Fruit fly (Drosophila melanogaster): Measurements from ENCODE around the gene Sirup.

Sirup gene

DNA sequence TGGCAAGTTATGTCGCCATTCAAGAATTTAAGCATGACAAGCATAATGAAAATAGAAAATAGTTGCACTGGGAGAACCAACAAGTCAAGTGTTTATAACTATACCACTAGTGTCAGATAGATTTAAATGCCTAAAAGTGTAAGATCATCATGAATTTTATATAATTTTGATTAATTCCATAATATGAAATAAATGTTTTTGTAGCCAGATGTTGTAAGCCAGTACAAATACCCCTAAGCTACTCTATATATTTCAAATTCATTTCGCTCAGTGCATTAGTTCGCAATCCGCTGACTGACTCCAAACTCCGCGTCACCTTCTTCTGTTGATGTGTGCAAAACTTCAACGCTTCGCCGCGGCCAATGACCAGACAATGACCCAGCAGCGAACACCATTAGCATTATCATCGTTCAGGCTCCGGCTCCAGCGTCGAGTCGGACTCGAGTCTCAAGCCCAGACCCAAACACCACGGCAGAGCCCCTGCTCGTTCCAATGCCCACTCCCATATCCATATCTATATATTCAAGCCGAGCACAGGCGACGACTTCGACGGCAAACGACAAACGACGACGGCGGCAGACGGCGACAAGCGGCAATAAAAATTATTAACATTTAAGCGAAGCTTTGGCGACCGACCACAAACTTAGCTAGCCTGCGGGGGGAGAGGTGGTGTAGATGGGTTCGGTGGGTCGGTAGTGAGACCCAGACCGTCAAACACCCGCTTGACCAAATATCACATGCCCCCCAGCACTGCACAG is 42.2 kb upstream of the Sirup start:
- TF ChIP-seq tj (GFP tag; optimal IDR thresholded peaks at IDR 0.05) (no peak), CG12768 (GFP tag; optimal IDR thresholded peaks at IDR 0.05) (peak; percentile 1)

- TF ChIP-seq toe (GFP tag; optimal IDR thresholded peaks at IDR 0.05): no peak
- TF ChIP-seq CG1620 (GFP tag; optimal IDR thresholded peaks at IDR 0.05): no peak
- no peak for TF ChIP-seq CG12768 (GFP tag; optimal IDR thresholded peaks at IDR 0.05)
- TF ChIP-seq CG14711 (tag; optimal IDR thresholded peaks at IDR 0.05): no peak
- TF ChIP-seq CG33017 (tag; optimal IDR thresholded peaks at IDR 0.05): no peak
- TF ChIP-seq CG11617 (GFP tag; optimal IDR thresholded peaks at IDR 0.05): no peak
- no peak for TF ChIP-seq Mnt (GFP tag; optimal IDR thresholded peaks at IDR 0.05)
- TF ChIP-seq ovo (GFP tag; optimal IDR thresholded peaks at IDR 0.05): no peak
- no peak for TF ChIP-seq bab1 (GFP tag; optimal IDR thresholded peaks at IDR 0.05)
- TF ChIP-seq Hr96 (GFP tag; optimal IDR thresholded peaks at IDR 0.05): no peak
- no peak for TF ChIP-seq cnc (optimal IDR thresholded peaks at IDR 0.05)
- TF ChIP-seq CG7045 (GFP tag; optimal IDR thresholded peaks at IDR 0.05): no peak
- no peak for TF ChIP-seq pad (GFP tag; optimal IDR thresholded peaks at IDR 0.05)
- TF ChIP-seq Crg-1 (GFP tag; optimal IDR thresholded peaks at IDR 0.05): no peak
- no peak for TF ChIP-seq cic (GFP tag; optimal IDR thresholded peaks at IDR 0.05)
These were observed 41.4 kb upstream of the Sirup start for dm6 chr2L:7957068-7957868.

- TF ChIP-seq CG7045 (GFP tag; optimal IDR thresholded peaks at IDR 0.05) (peak; percentile 85), cic (GFP tag; optimal IDR thresholded peaks at IDR 0.05) (peak; percentile 97), CG33017 (tag; optimal IDR thresholded peaks at IDR 0.05) (peak; percentile 84), CG7101 (tag; optimal IDR thresholded peaks at IDR 0.05) (peak; percentile 89), Crg-1 (GFP tag; optimal IDR thresholded peaks at IDR 0.05) (peak; percentile 90), pad (GFP tag; optimal IDR thresholded peaks at IDR 0.05) (peak; percentile 79), Hr96 (GFP tag; optimal IDR thresholded peaks at IDR 0.05) (no peak), Mnt (GFP tag; optimal IDR thresholded peaks at IDR 0.05) (peak; percentile 75), CG1620 (GFP tag; optimal IDR thresholded peaks at IDR 0.05) (peak; percentile 34), CG14711 (tag; optimal IDR thresholded peaks at IDR 0.05) (peak; percentile 75), cnc (optimal IDR thresholded peaks at IDR 0.05) (no peak), toe (GFP tag; optimal IDR thresholded peaks at IDR 0.05) (peak; percentile 5), ovo (GFP tag; optimal IDR thresholded peaks at IDR 0.05) (peak; percentile 94), CG5204 (GFP tag; optimal IDR thresholded peaks at IDR 0.05) (peak; percentile 61), Clk (GFP tag; optimal IDR thresholded peaks at IDR 0.05) (peak; percentile 49), CG12768 (GFP tag; optimal IDR thresholded peaks at IDR 0.05) (peak; percentile 94), tj (GFP tag; optimal IDR thresholded peaks at IDR 0.05) (peak; percentile 72), bab1 (GFP tag; optimal IDR thresholded peaks at IDR 0.05) (no peak), kay (GFP tag; ENCODE audit: borderline replicate concordance) (peak; percentile 98), CG11617 (GFP tag; optimal IDR thresholded peaks at IDR 0.05) (peak; percentile 83)
These were observed 37.8 kb upstream of the Sirup start for dm6 chr2L:7960581-7961530.

DNA sequence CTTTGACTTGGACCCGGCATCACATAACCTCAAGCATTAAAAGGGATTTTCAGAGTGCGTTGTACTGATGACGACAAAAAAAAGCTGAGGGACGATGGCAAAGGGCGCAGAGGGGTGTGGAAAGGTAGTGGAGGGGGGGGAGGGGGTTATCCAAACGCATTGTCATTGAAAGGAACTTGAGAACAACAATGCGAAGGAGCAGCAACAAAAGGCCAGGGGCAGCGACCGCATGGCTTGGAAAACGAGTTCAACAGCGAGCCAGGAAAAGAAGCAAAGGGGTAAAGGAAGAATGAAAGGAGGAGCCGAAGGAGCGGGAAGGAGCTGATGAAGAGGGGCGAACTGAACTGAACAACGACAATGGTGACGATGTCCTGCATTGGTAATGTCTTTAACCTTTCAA is 36.4 kb upstream of the Sirup start:
- TF ChIP-seq tj (GFP tag; optimal IDR thresholded peaks at IDR 0.05): no peak
- TF ChIP-seq toe (GFP tag; optimal IDR thresholded peaks at IDR 0.05): no peak
- TF ChIP-seq CG7101 (tag; optimal IDR thresholded peaks at IDR 0.05): no peak

dm6 chr2L:7962881-7963280 is 35.8 kb upstream of the Sirup start:
- no peak for TF ChIP-seq cnc (optimal IDR thresholded peaks at IDR 0.05)
- TF ChIP-seq Crg-1 (GFP tag; optimal IDR thresholded peaks at IDR 0.05): no peak
- TF ChIP-seq kay (GFP tag; ENCODE audit: borderline replicate concordance): no peak
- TF ChIP-seq toe (GFP tag; optimal IDR thresholded peaks at IDR 0.05): no peak
- TF ChIP-seq Hr96 (GFP tag; optimal IDR thresholded peaks at IDR 0.05): no peak
- no peak for TF ChIP-seq CG7101 (tag; optimal IDR thresholded peaks at IDR 0.05)

DNA sequence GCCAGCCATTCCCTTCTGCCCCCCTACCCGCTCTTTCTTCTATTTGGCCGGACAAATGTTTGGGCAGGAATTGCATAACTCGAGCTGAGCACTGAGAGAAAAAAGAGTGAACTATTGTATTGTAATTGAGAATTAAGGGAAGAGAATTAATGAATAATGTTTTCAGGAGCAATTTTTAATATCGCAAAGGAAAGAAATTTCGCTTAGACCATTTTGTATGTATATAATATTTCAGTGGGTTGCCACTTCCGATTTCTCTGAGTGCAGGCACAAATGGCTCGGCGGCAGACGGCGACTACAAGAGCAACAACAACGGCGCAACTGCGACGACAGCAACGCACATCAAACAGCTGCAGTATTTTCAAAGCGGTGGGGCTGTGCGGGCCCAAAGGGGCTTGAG is 34.1 kb upstream of the Sirup start:
- TF ChIP-seq bab1 (GFP tag; optimal IDR thresholded peaks at IDR 0.05): peak; percentile 22
- no peak for TF ChIP-seq CG1620 (GFP tag; optimal IDR thresholded peaks at IDR 0.05)
- peak; percentile 38 for TF ChIP-seq CG5204 (GFP tag; optimal IDR thresholded peaks at IDR 0.05)
